Fruit fly (Drosophila melanogaster): ENCODE results near the gene CG2955.

- TF ChIP-seq CG11902 (GFP tag; optimal IDR thresholded peaks at IDR 0.05) (no peak), Hr39 (GFP tag; optimal IDR thresholded peaks at IDR 0.05) (no peak), Met (GFP tag; optimal IDR thresholded peaks at IDR 0.05) (no peak), CG7368 (GFP tag; optimal IDR thresholded peaks at IDR 0.05) (no peak), fd59A (GFP tag; optimal IDR thresholded peaks at IDR 0.05) (no peak), CG8319 (GFP tag; optimal IDR thresholded peaks at IDR 0.05) (no peak), CG6792 (GFP tag; optimal IDR thresholded peaks at IDR 0.05) (no peak), CG9139 (GFP tag; optimal IDR thresholded peaks at IDR 0.05) (no peak), fkh (GFP tag; optimal IDR thresholded peaks at IDR 0.05) (no peak), Hr38 (GFP tag; optimal IDR thresholded peaks at IDR 0.05) (no peak), CG6163 (GFP tag; IDR thresholded peaks at IDR 0.05) (no peak), CG1621 (tag; optimal IDR thresholded peaks at IDR 0.05) (no peak)
Observed at dm6 chr2L:4133960-4134359, 15.1 kb upstream of the CG2955 start.
